Worm (Caenorhabditis elegans) whole organism, L2 larva: ENCODE data around the gene F42D1.4.

ENCODE experiments used
- ama-1 ChIP-seq: fragments of 150-350 bp; optimal IDR thresholded peaks from 2 replicates; lab custom pipeline; 2018; ENCODE audit warnings: inconsistent platforms
- lin-39 ChIP-seq: fragments of 150-350 bp; optimal IDR thresholded peaks from 2 replicates; lab custom pipeline; 2014; ENCODE audit warnings: missing biosample characterization, missing genetic modification reagents, missing genetic modification characterization
- nhr-129 ChIP-seq: fragments of 150-350 bp; optimal IDR thresholded peaks from 2 replicates; lab custom pipeline; 2014; ENCODE audit warnings: missing biosample characterization, missing genetic modification characterization

- TF ChIP-seq lin-39 (tag; lab: Kevin White, UChicago) (no peak), ama-1 (lab: Kevin White, UChicago) (no peak), nhr-129 (tag; lab: Kevin White, UChicago) (peak; percentile 96)
Measured at ce11 chrX:14790320-14791048, 16.6 kb upstream of the F42D1.4 start, which contains the start of gene tatn-1.
